Fruit fly (Drosophila melanogaster): ENCODE results near the gene kel.

- TF ChIP-seq usp (GFP tag; optimal IDR thresholded peaks at IDR 0.05), result no peak
- TF ChIP-seq psq (optimal IDR thresholded peaks at IDR 0.05), result no peak
These were observed 15.0 kb downstream of the kel start for dm6 chr2L:18122920-18123319.
